Fruit fly (Drosophila melanogaster) whole organism, embryonic: Measurements from ENCODE around the gene Vta1.
A peak's percentile ranks its signal among the peaks of the same experiment; 100 is the strongest.

Experiments
- ATbp ChIP-seq: fragments of 200-800 bp; sonication (Bioruptor generic); optimal IDR thresholded peaks from 2 replicates; lab custom pipeline; 2017; ENCODE audit warnings: missing biosample characterization, mild to moderate bottlenecking, missing genetic modification characterization, missing genetic modification reagents
- Ada2b ChIP-seq: fragments of 200-800 bp; sonication (Bioruptor generic); IDR thresholded peaks from 2 replicates; pipeline ENCODE4 v1.3.6; 2022; ENCODE audit warnings: missing biosample characterization, missing genetic modification characterization
- Antp ChIP-seq: fragments of 200-800 bp; sonication (Bioruptor generic); optimal IDR thresholded peaks from 3 replicates; lab custom pipeline; 2016; ENCODE audit warnings: missing biosample characterization, missing genetic modification characterization
- Atf3 ChIP-seq: fragments of 200-800 bp; sonication (Bioruptor generic); optimal IDR thresholded peaks from 3 replicates; lab custom pipeline; 2016; ENCODE audit warnings: missing biosample characterization, missing genetic modification characterization
- CG11456 ChIP-seq: fragments of 200-800 bp; sonication (Bioruptor generic); IDR thresholded peaks from 3 replicates; pipeline ENCODE4 v1.3.6; 2022; ENCODE audit warnings: missing biosample characterization, missing genetic modification characterization
- CG12104 ChIP-seq: fragments of 200-800 bp; sonication (Bioruptor generic); optimal IDR thresholded peaks from 3 replicates; lab custom pipeline; 2016; ENCODE audit warnings: missing biosample characterization, missing genetic modification characterization
- CG12236 ChIP-seq: fragments of 200-800 bp; sonication (Bioruptor generic); optimal IDR thresholded peaks from 2 replicates; lab custom pipeline; 2016; ENCODE audit warnings: missing biosample characterization, missing genetic modification characterization
- CG12744 ChIP-seq: fragments of 200-800 bp; sonication (Bioruptor generic); optimal IDR thresholded peaks from 2 replicates; lab custom pipeline; 2016; ENCODE audit warnings: missing biosample characterization, missing genetic modification characterization
- CG12942 ChIP-seq: fragments of 200-800 bp; sonication (Bioruptor generic); optimal IDR thresholded peaks from 3 replicates; lab custom pipeline; 2016; ENCODE audit warnings: missing biosample characterization, missing genetic modification characterization
- CG13287 ChIP-seq: fragments of 200-800 bp; sonication (Bioruptor generic); IDR thresholded peaks from 2 replicates; pipeline ENCODE4 v1.3.6; 2022; ENCODE audit warnings: missing biosample characterization, missing genetic modification characterization; ENCODE audit not compliant: partially characterized antibody
- CG13424 ChIP-seq: fragments of 200-800 bp; sonication (Bioruptor generic); optimal IDR thresholded peaks from 2 replicates; lab custom pipeline; 2019; ENCODE audit warnings: missing biosample characterization, mild to moderate bottlenecking, missing genetic modification characterization, moderate library complexity
- CG14860 ChIP-seq: fragments of 200-800 bp; sonication (Bioruptor generic); IDR thresholded peaks from 3 replicates; pipeline ENCODE4 v1.3.6; 2022; ENCODE audit warnings: missing biosample characterization, missing genetic modification characterization; ENCODE audit not compliant: partially characterized antibody
- CG17568 ChIP-seq: fragments of 200-800 bp; sonication (Bioruptor generic); optimal IDR thresholded peaks from 2 replicates; lab custom pipeline; 2018; ENCODE audit warnings: missing biosample characterization, mild to moderate bottlenecking, missing genetic modification characterization, moderate library complexity
- CG18764 ChIP-seq: fragments of 200-800 bp; sonication (Bioruptor generic); optimal IDR thresholded peaks from 3 replicates; lab custom pipeline; 2016; ENCODE audit warnings: missing biosample characterization, missing genetic modification characterization
- CG2116 ChIP-seq: fragments of 200-800 bp; sonication (Bioruptor generic); optimal IDR thresholded peaks from 3 replicates; lab custom pipeline; 2018; ENCODE audit warnings: missing biosample characterization, mild to moderate bottlenecking, missing genetic modification characterization
- CG2129 ChIP-seq: fragments of 200-800 bp; sonication (Bioruptor generic); IDR thresholded peaks from 2 replicates; pipeline ENCODE4 v1.3.6; 2022; ENCODE audit warnings: missing biosample characterization, missing genetic modification characterization; ENCODE audit not compliant: partially characterized antibody
- CG2889 ChIP-seq: fragments of 200-800 bp; sonication (Bioruptor generic); IDR thresholded peaks from 3 replicates; pipeline ENCODE4 v1.3.6; 2022; ENCODE audit warnings: missing biosample characterization, missing genetic modification characterization
- CG30020 ChIP-seq: fragments of 200-800 bp; optimal IDR thresholded peaks from 2 replicates; lab custom pipeline; 2019; ENCODE audit warnings: missing biosample characterization, mild to moderate bottlenecking, missing genetic modification characterization, moderate library complexity
- CG31388 ChIP-seq: fragments of 200-800 bp; sonication (Bioruptor generic); optimal IDR thresholded peaks from 2 replicates; lab custom pipeline; 2016; ENCODE audit warnings: missing biosample characterization, missing genetic modification characterization
- CG34224 ChIP-seq: fragments of 200-800 bp; sonication (Bioruptor generic); IDR thresholded peaks from 3 replicates; pipeline ENCODE4 v1.3.6; 2022; ENCODE audit warnings: missing biosample characterization, missing genetic modification characterization; ENCODE audit not compliant: partially characterized antibody
- CG3847 ChIP-seq: fragments of 200-800 bp; sonication (Bioruptor generic); IDR thresholded peaks from 2 replicates; pipeline ENCODE4 v1.3.6; 2022; ENCODE audit warnings: missing biosample characterization, missing genetic modification characterization
- CG5180 ChIP-seq: fragments of 200-800 bp; sonication (Bioruptor generic); optimal IDR thresholded peaks from 3 replicates; lab custom pipeline; 2017; ENCODE audit warnings: missing biosample characterization, missing genetic modification characterization, mild to moderate bottlenecking, moderate library complexity, missing genetic modification reagents
- CG6254 ChIP-seq: fragments of 200-800 bp; sonication (Bioruptor generic); optimal IDR thresholded peaks from 3 replicates; lab custom pipeline; 2017; ENCODE audit warnings: mild to moderate bottlenecking, missing biosample characterization, missing genetic modification reagents, missing genetic modification characterization
- CG6689 ChIP-seq: fragments of 200-800 bp; sonication (Bioruptor generic); IDR thresholded peaks from 2 replicates; pipeline ENCODE4 v1.3.6; 2022; ENCODE audit warnings: missing biosample characterization, missing genetic modification characterization
- CG7556 ChIP-seq: fragments of 200-800 bp; sonication (Bioruptor generic); optimal IDR thresholded peaks from 2 replicates; lab custom pipeline; 2017; ENCODE audit warnings: missing biosample characterization, mild to moderate bottlenecking, missing genetic modification characterization
- D ChIP-seq, 2 experiments: fragments of 200-800 bp in 1 of 2; fragments of >200 bp in 1 of 2; sonication (Bioruptor generic) in 1 of 2; optimal IDR thresholded peaks; 2 replicates in 1 of 2; 3 replicates in 1 of 2; lab custom pipeline; 2017; ENCODE audit warnings: mild to moderate bottlenecking in 1 of 2, missing biosample characterization in 1 of 2, missing genetic modification characterization in 1 of 2, missing genetic modification reagents in 1 of 2
- Dip2 ChIP-seq: fragments of 200-800 bp; sonication (Bioruptor generic); IDR thresholded peaks from 2 replicates; pipeline ENCODE4 v1.3.6; 2022; ENCODE audit warnings: missing biosample characterization, missing genetic modification characterization
- Eip74EF ChIP-seq, 2 experiments: fragments of 200-800 bp in 1 of 2; fragments of >200 bp in 1 of 2; sonication (Bioruptor generic) in 1 of 2; optimal IDR thresholded peaks; 2 replicates each; lab custom pipeline; 2017 to 2019; ENCODE audit warnings: missing biosample characterization in 2 of 2, missing genetic modification characterization in 2 of 2, mild to moderate bottlenecking in 1 of 2, moderate library complexity in 1 of 2
- Fer3 ChIP-seq: fragments of 200-800 bp; sonication (Bioruptor generic); optimal IDR thresholded peaks from 2 replicates; lab custom pipeline; 2018; ENCODE audit warnings: missing biosample characterization, mild to moderate bottlenecking, missing genetic modification characterization, moderate library complexity
- HLHmδ ChIP-seq: fragments of 200-800 bp; sonication (Bioruptor generic); optimal IDR thresholded peaks from 2 replicates; lab custom pipeline; 2018; ENCODE audit warnings: missing biosample characterization, mild to moderate bottlenecking, missing genetic modification characterization, moderate library complexity
- Nf-YB ChIP-seq: fragments of 200-800 bp; sonication (Bioruptor generic); optimal IDR thresholded peaks from 3 replicates; lab custom pipeline; 2019; ENCODE audit warnings: missing biosample characterization, mild to moderate bottlenecking, missing genetic modification characterization, moderate library complexity
- Nf-YC ChIP-seq: fragments of 200-800 bp; optimal IDR thresholded peaks from 3 replicates; lab custom pipeline; 2019; ENCODE audit warnings: missing biosample characterization, mild to moderate bottlenecking, missing genetic modification characterization, moderate library complexity
- Ptx1 ChIP-seq: fragments of 200-800 bp; sonication (Bioruptor generic); IDR thresholded peaks from 2 replicates; pipeline ENCODE4 v1.3.6; 2022; ENCODE audit warnings: missing biosample characterization, missing genetic modification characterization
- Six4 ChIP-seq: fragments of 200-800 bp; sonication (Bioruptor generic); optimal IDR thresholded peaks from 2 replicates; lab custom pipeline; 2016; ENCODE audit warnings: missing biosample characterization, missing genetic modification characterization
- Taf1 ChIP-seq: fragments of 200-800 bp; sonication (Bioruptor generic); IDR thresholded peaks from 2 replicates; pipeline ENCODE4 v1.3.6; 2022; ENCODE audit warnings: missing biosample characterization, missing genetic modification characterization
- Tbp ChIP-seq: fragments of >200 bp; optimal IDR thresholded peaks from 2 replicates; lab custom pipeline; 2018; ENCODE audit warnings: missing biosample characterization, missing genetic modification characterization
- aop ChIP-seq: fragments of 200-800 bp; sonication (Bioruptor generic); IDR thresholded peaks from 2 replicates; pipeline ENCODE4 v1.3.6; 2022; ENCODE audit warnings: missing biosample characterization, missing genetic modification characterization
- ase ChIP-seq: fragments of 200-800 bp; sonication (Bioruptor generic); IDR thresholded peaks from 3 replicates; pipeline ENCODE4 v1.3.6; 2022; ENCODE audit warnings: missing biosample characterization, missing genetic modification characterization
- chm ChIP-seq: fragments of 200-800 bp; sonication (Bioruptor generic); IDR thresholded peaks from 2 replicates; pipeline ENCODE4 v1.3.6; 2022; ENCODE audit warnings: missing biosample characterization, missing genetic modification characterization
- danr ChIP-seq: fragments of 200-800 bp; sonication (Bioruptor generic); IDR thresholded peaks from 2 replicates; pipeline ENCODE4 v1.3.6; 2022; ENCODE audit warnings: missing biosample characterization, missing genetic modification characterization
- eyg ChIP-seq: fragments of 200-800 bp; sonication (Bioruptor generic); optimal IDR thresholded peaks from 3 replicates; lab custom pipeline; 2016; ENCODE audit warnings: missing biosample characterization, missing genetic modification characterization
- fu2 ChIP-seq: fragments of 200-800 bp; sonication (Bioruptor generic); optimal IDR thresholded peaks from 2 replicates; lab custom pipeline; 2016; ENCODE audit warnings: missing biosample characterization, missing genetic modification characterization
- gem ChIP-seq: fragments of 200-800 bp; sonication (Bioruptor generic); optimal IDR thresholded peaks from 2 replicates; lab custom pipeline; 2019; ENCODE audit warnings: missing biosample characterization, mild to moderate bottlenecking, missing genetic modification characterization, moderate library complexity
- kay ChIP-seq: fragments of 200-800 bp; sonication (Bioruptor generic); optimal IDR thresholded peaks from 2 replicates; lab custom pipeline; 2016; ENCODE audit warnings: missing biosample characterization, missing genetic modification characterization
- knrl ChIP-seq: fragments of 200-800 bp; sonication (Bioruptor generic); IDR thresholded peaks from 3 replicates; pipeline ENCODE4 v1.3.6; 2022; ENCODE audit warnings: missing biosample characterization, missing genetic modification characterization; ENCODE audit not compliant: partially characterized antibody
- nerfin-2 ChIP-seq: fragments of 200-800 bp; sonication (Bioruptor generic); IDR thresholded peaks from 2 replicates; pipeline ENCODE4 v1.3.6; 2022; ENCODE audit warnings: missing biosample characterization, missing genetic modification characterization; ENCODE audit not compliant: partially characterized antibody
- pho ChIP-seq: fragments of 200-800 bp; sonication (Bioruptor generic); optimal IDR thresholded peaks from 2 replicates; lab custom pipeline; 2016; ENCODE audit warnings: missing biosample characterization, missing genetic modification characterization
- seq ChIP-seq: fragments of 200-800 bp; sonication (Bioruptor generic); IDR thresholded peaks from 2 replicates; pipeline ENCODE4 v1.3.6; 2022; ENCODE audit warnings: missing biosample characterization, missing genetic modification characterization
- shn ChIP-seq: fragments of 200-800 bp; sonication (Bioruptor generic); optimal IDR thresholded peaks from 3 replicates; lab custom pipeline; 2016; ENCODE audit warnings: missing biosample characterization, missing genetic modification characterization
- tgo ChIP-seq: fragments of 200-800 bp; sonication (Bioruptor generic); IDR thresholded peaks from 3 replicates; pipeline ENCODE4 v1.3.6; 2022; ENCODE audit warnings: missing biosample characterization, missing genetic modification characterization
- zen ChIP-seq: fragments of 200-800 bp; sonication (Bioruptor generic); optimal IDR thresholded peaks from 3 replicates; lab custom pipeline; 2018; ENCODE audit warnings: missing biosample characterization, mild to moderate bottlenecking, missing genetic modification characterization, moderate library complexity

The Vta1 gene

dm6 chr3L:1664876-1665275 lies 12.2 kb upstream of the Vta1 start, which contains the start of the genes Srrm234 and CG7974 (continued):
- TF ChIP-seq CG12942 (GFP tag; lab: Kevin White, UChicago) (no peak), gem (tag; lab: Kevin White, UChicago) (no peak), Ada2b (GFP tag; lab: Robert Waterston, UW) (no peak), CG2889 (GFP tag; lab: Robert Waterston, UW) (no peak), CG17568 (GFP tag; lab: Kevin White, UChicago) (no peak), CG2116 (GFP tag; lab: Kevin White, UChicago) (peak; percentile 18), ase (GFP tag; lab: Robert Waterston, UW) (no peak), CG6254 (no peak), nerfin-2 (no peak), CG7556 (GFP tag; lab: Kevin White, UChicago) (no peak), Dip2 (GFP tag; lab: Robert Waterston, UW) (no peak), CG18764 (GFP tag; lab: Kevin White, UChicago) (no peak), Fer3 (tag; lab: Kevin White, UChicago) (no peak), CG13287 (peak; percentile 69), CG3847 (GFP tag; lab: Robert Waterston, UW) (0 out of 2 replicates have a peak, but pooled peaks have one; percentile 22), CG14860 (GFP tag; lab: Robert Waterston, UW) (no peak), Nf-YC (peak; percentile 13), Nf-YB (GFP tag; lab: Kevin White, UChicago) (no peak), CG13424 (no peak), Taf1 (GFP tag; lab: Robert Waterston, UW) (no peak), CG12744 (GFP tag; lab: Kevin White, UChicago) (no peak), Ptx1 (GFP tag; lab: Robert Waterston, UW) (no peak), CG30020 (tag; lab: Kevin White, UChicago) (no peak), zen (tag; lab: Kevin White, UChicago) (no peak), fu2 (GFP tag; lab: Kevin White, UChicago) (no peak), knrl (GFP tag; lab: Robert Waterston, UW) (0 out of 3 replicates have a peak, but pooled peaks have one; percentile 11), CG6689 (GFP tag; lab: Robert Waterston, UW) (no peak), ATbp (no peak), Antp (no peak), pho (no peak), CG34224 (GFP tag; lab: Robert Waterston, UW) (peak; percentile 36; the same call in 1 of the 3 replicates), kay (GFP tag; lab: Kevin White, UChicago) (no peak), CG5180 (GFP tag; lab: Kevin White, UChicago) (no peak), chm (no peak), seq (GFP tag; lab: Robert Waterston, UW) (no peak), Eip74EF (GFP tag; optimal IDR thresholded peaks at IDR 0.05; lab: Kevin White, UChicago) (no peak), Atf3 (GFP tag; lab: Kevin White, UChicago) (no peak), eyg (GFP tag; lab: Kevin White, UChicago) (no peak), CG12236 (GFP tag; lab: Kevin White, UChicago) (no peak), tgo (GFP tag; lab: Robert Waterston, UW) (no peak), shn (no peak), CG12104 (GFP tag; lab: Kevin White, UChicago) (no peak), Six4 (no peak), HLHmδ (GFP tag; lab: Kevin White, UChicago) (no peak), aop (GFP tag; lab: Robert Waterston, UW) (no peak), D (optimal IDR thresholded peaks at IDR 0.05; lab: Kevin White, UChicago) (no peak), D (GFP tag; optimal IDR thresholded peaks at IDR 0.05; lab: Kevin White, UChicago) (no peak), CG2129 (no peak), CG31388 (GFP tag; lab: Kevin White, UChicago) (no peak), danr (GFP tag; lab: Robert Waterston, UW) (no peak), Tbp (GFP tag; lab: Kevin White, UChicago) (no peak), CG11456 (no peak)
